Worm (Caenorhabditis elegans): ENCODE data around the gene F09E10.1.

F09E10.1 gene

DNA sequence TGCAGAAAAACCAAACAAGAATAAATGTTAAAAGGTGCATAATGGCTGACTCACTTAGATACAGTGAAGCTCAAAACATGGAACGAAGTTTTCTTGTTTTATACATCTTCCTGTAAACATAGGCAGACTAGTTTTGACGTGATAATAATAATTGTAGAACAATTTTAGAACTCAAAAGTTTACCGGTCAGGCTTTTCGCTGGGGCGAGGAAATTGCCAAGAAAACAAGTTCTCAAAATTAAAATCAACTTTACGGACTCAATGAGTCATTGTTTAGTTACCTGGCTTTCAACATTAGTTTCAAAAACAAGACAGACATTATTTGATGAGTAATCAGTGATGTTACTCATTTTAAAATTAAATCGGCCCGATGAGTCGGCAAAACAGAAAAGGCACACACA lies 29.7 kb upstream of the F09E10.1 start, which contains the start of gene D1005.5:
Gene D1005.5 (minus strand): TSS at position 101 of the 400 bp plus-strand sequence.
- no peak for TF ChIP-seq skn-1 (tag; optimal IDR thresholded peaks at IDR 0.05)
- no peak for TF ChIP-seq ztf-11 (tag; optimal IDR thresholded peaks at IDR 0.05)
- TF ChIP-seq snpc-4 (tag; optimal IDR thresholded peaks at IDR 0.05), result no peak
- no peak for TF ChIP-seq nhr-77 (tag; optimal IDR thresholded peaks at IDR 0.05)
- no peak for TF ChIP-seq ceh-82 (tag; optimal IDR thresholded peaks at IDR 0.05)
- TF ChIP-seq nhr-21 (tag; optimal IDR thresholded peaks at IDR 0.05), result no peak
- no peak for TF ChIP-seq nhr-237 (tag; optimal IDR thresholded peaks at IDR 0.05)
- no peak for TF ChIP-seq crh-2 (tag; optimal IDR thresholded peaks at IDR 0.05)
- no peak for TF ChIP-seq nhr-129 (tag; optimal IDR thresholded peaks at IDR 0.05)

- TF ChIP-seq mbf-1 (tag; optimal IDR thresholded peaks at IDR 0.05) (no peak), nhr-10 (tag; optimal IDR thresholded peaks at IDR 0.05) (no peak), crh-2 (tag; optimal IDR thresholded peaks at IDR 0.05) (no peak), nhr-12 (tag; optimal IDR thresholded peaks at IDR 0.05) (no peak), lin-13 (GFP tag; optimal IDR thresholded peaks at IDR 0.05) (no peak), nhr-23 (tag; optimal IDR thresholded peaks at IDR 0.05) (no peak), ama-1 (optimal IDR thresholded peaks at IDR 0.05) (no peak), Y55F3AM.14 (GFP tag; optimal IDR thresholded peaks at IDR 0.05) (no peak), sma-9 (GFP tag; optimal IDR thresholded peaks at IDR 0.05) (no peak), sma-9 (tag; optimal IDR thresholded peaks at IDR 0.05) (no peak), gmeb-1 (tag; optimal IDR thresholded peaks at IDR 0.05) (no peak), mdl-1 (tag; optimal IDR thresholded peaks at IDR 0.05) (no peak)
Measured at ce11 chrX:1473794-1474193, 28.8 kb upstream of the F09E10.1 start.

- TF ChIP-seq skn-1 (tag; optimal IDR thresholded peaks at IDR 0.05), result no peak
Measured at ce11 chrX:1476005-1476404, 26.6 kb upstream of the F09E10.1 start.

DNA sequence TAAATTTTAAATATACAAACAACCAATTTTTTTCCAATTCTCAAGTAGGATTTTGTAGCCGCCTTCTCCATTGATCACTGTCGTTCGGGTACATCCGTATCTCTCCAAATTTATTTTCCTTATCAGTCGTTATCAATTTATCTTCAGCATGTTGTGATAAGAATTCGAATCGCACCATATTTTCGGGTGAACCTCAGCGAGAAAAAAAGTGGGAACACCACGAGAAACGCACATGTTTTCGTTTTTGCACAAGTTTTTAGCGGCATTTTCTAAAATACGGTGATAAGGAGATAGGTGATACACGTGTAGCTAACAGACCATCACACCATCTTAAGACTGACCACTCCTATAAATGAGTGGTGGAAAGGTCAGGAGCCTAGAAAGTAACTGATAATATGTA lies 24.7 kb upstream of the F09E10.1 start:
- peak; percentile 40 for TF ChIP-seq F13H6.1 (tag; optimal IDR thresholded peaks at IDR 0.05)
- peak in 1 of 2 experiments; percentile 85 for TF ChIP-seq mdl-1 (tag; optimal IDR thresholded peaks at IDR 0.05)
- TF ChIP-seq fos-1 (tag; optimal IDR thresholded peaks at IDR 0.05), result peak; percentile 76
- TF ChIP-seq ama-1 (optimal IDR thresholded peaks at IDR 0.05), result no peak
- peak; percentile 96 for TF ChIP-seq sma-9 (GFP tag; optimal IDR thresholded peaks at IDR 0.05)
- TF ChIP-seq sma-9 (tag; optimal IDR thresholded peaks at IDR 0.05), result no peak
- peak; percentile 43 for TF ChIP-seq nhr-25 (tag; optimal IDR thresholded peaks at IDR 0.05)
- no peak for TF ChIP-seq nhr-129 (tag; optimal IDR thresholded peaks at IDR 0.05)
- TF ChIP-seq mab-5 (tag; optimal IDR thresholded peaks at IDR 0.05), result no peak
- TF ChIP-seq egl-27 (tag; optimal IDR thresholded peaks at IDR 0.05), result peak; percentile 69
- peak in 1 of 2 experiments; percentile 33 for TF ChIP-seq lsy-2 (tag; optimal IDR thresholded peaks at IDR 0.05)
- TF ChIP-seq crh-2 (tag; optimal IDR thresholded peaks at IDR 0.05), result peak; percentile 82
- no peak for TF ChIP-seq alr-1 (tag; optimal IDR thresholded peaks at IDR 0.05)
- peak; percentile 19 for TF ChIP-seq gmeb-1 (tag; optimal IDR thresholded peaks at IDR 0.05)
- peak; percentile 66 for TF ChIP-seq sma-3 (GFP tag; optimal IDR thresholded peaks at IDR 0.05)
- peak; percentile 80 for TF ChIP-seq nhr-21 (tag; optimal IDR thresholded peaks at IDR 0.05)

- no peak for TF ChIP-seq nhr-77 (tag; optimal IDR thresholded peaks at IDR 0.05)
- no peak for TF ChIP-seq mbf-1 (tag; optimal IDR thresholded peaks at IDR 0.05)
- no peak for TF ChIP-seq elt-3 (tag; optimal IDR thresholded peaks at IDR 0.05)
- no peak for TF ChIP-seq sma-3 (GFP tag; optimal IDR thresholded peaks at IDR 0.05)
- no peak for TF ChIP-seq lin-39 (tag; optimal IDR thresholded peaks at IDR 0.05)
Measured at ce11 chrX:1478569-1478968, 24.0 kb upstream of the F09E10.1 start.

DNA sequence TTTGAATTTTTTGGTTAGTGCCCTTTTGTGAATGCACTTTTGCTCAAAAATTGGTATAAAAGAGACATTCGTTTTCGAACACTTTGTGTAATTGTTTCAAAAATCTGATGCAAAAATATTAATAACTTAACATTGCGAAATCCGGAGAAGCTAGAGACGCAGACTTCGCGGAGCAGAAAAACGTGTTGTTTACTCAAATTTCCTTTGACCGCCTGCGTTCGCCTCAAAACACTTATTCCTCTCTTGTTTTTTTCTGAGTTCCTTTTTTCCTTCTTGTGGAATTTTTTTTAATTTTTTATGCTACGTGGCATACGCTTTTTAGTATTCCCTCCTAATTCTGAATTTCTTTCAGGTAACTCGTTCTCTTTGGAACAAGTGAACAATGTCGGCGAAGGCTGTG lies 23.4 kb upstream of the F09E10.1 start, which contains the start of gene acly-1:
Gene acly-1 (plus strand): TSS at position 353 of the 400 bp plus-strand sequence.
- TF ChIP-seq nhr-21 (tag; optimal IDR thresholded peaks at IDR 0.05), result no peak
- TF ChIP-seq blmp-1 (tag; optimal IDR thresholded peaks at IDR 0.05; ENCODE audit: insufficient read depth), result no peak
- TF ChIP-seq ztf-1 (GFP tag; conservative IDR thresholded peaks at IDR 0.05), result no peak
- no peak for TF ChIP-seq mab-5 (tag; optimal IDR thresholded peaks at IDR 0.05)
- no peak for TF ChIP-seq fos-1 (tag; optimal IDR thresholded peaks at IDR 0.05)
- TF ChIP-seq nhr-25 (tag; optimal IDR thresholded peaks at IDR 0.05), result no peak
- TF ChIP-seq aly-2 (tag; optimal IDR thresholded peaks at IDR 0.05), result no peak
- TF ChIP-seq dmd-4 (tag; optimal IDR thresholded peaks at IDR 0.05), result no peak
- peak; percentile 28 for TF ChIP-seq crh-2 (tag; optimal IDR thresholded peaks at IDR 0.05)
- TF ChIP-seq mdl-1 (tag; optimal IDR thresholded peaks at IDR 0.05), result no peak
- no peak for TF ChIP-seq elt-1 (tag; optimal IDR thresholded peaks at IDR 0.05)
- TF ChIP-seq lin-39 (tag; optimal IDR thresholded peaks at IDR 0.05), result no peak
- TF ChIP-seq sma-3 (GFP tag; optimal IDR thresholded peaks at IDR 0.05), result no peak
- peak; percentile 50 for TF ChIP-seq unc-55 (GFP tag; optimal IDR thresholded peaks at IDR 0.05)
- TF ChIP-seq nhr-12 (tag; optimal IDR thresholded peaks at IDR 0.05), result no peak
- TF ChIP-seq lin-13 (GFP tag; optimal IDR thresholded peaks at IDR 0.05), result no peak
- no peak for TF ChIP-seq nhr-10 (tag; optimal IDR thresholded peaks at IDR 0.05)
- TF ChIP-seq nhr-129 (tag; optimal IDR thresholded peaks at IDR 0.05), result peak; percentile 30
- TF ChIP-seq C34F6.9 (tag; optimal IDR thresholded peaks at IDR 0.05), result peak; percentile 26
